Fruit fly (Drosophila melanogaster) whole organism, prepupa: ENCODE measurements around the gene Spec2.

Experiments
- Blimp-1 ChIP-seq: fragments of 200-800 bp; sonication (Bioruptor generic); optimal IDR thresholded peaks from 3 replicates; lab custom pipeline; 2017; ENCODE audit warnings: missing biosample characterization, missing genetic modification characterization, mild to moderate bottlenecking, moderate library complexity, missing genetic modification reagents
- CG10631 ChIP-seq: fragments of 200-800 bp; sonication (Bioruptor generic); optimal IDR thresholded peaks from 2 replicates; lab custom pipeline; 2016; ENCODE audit warnings: missing biosample characterization, missing genetic modification characterization
- CG10669 ChIP-seq: fragments of 200-800 bp; sonication (Bioruptor generic); optimal IDR thresholded peaks from 3 replicates; lab custom pipeline; 2018; ENCODE audit warnings: missing biosample characterization, mild to moderate bottlenecking, missing genetic modification characterization, moderate library complexity
- CG11294 ChIP-seq: fragments of 200-800 bp; sonication (Bioruptor generic); IDR thresholded peaks from 2 replicates; pipeline ENCODE4 v1.3.6; 2022; ENCODE audit warnings: missing biosample characterization, missing genetic modification characterization
- CG11762 ChIP-seq: fragments of 200-800 bp; sonication (Bioruptor generic); optimal IDR thresholded peaks from 3 replicates; lab custom pipeline; 2016; ENCODE audit warnings: missing biosample characterization, missing genetic modification characterization; ENCODE audit not compliant: insufficient read depth
- CG11902 ChIP-seq: fragments of 200-800 bp; sonication (Bioruptor generic); optimal IDR thresholded peaks from 3 replicates; lab custom pipeline; 2016; ENCODE audit warnings: missing biosample characterization, missing genetic modification characterization
- CG1621 ChIP-seq: fragments of 200-800 bp; sonication (Bioruptor generic); optimal IDR thresholded peaks from 3 replicates; lab custom pipeline; 2018; ENCODE audit warnings: missing biosample characterization, mild to moderate bottlenecking, missing genetic modification characterization
- CG16779 ChIP-seq: fragments of 200-800 bp; sonication (Bioruptor generic); optimal IDR thresholded peaks from 3 replicates; lab custom pipeline; 2017; ENCODE audit warnings: missing biosample characterization, mild to moderate bottlenecking, missing genetic modification characterization
- CG3032 ChIP-seq: fragments of 200-800 bp; optimal IDR thresholded peaks from 2 replicates; lab custom pipeline; 2019; ENCODE audit warnings: missing biosample characterization, mild to moderate bottlenecking, missing genetic modification characterization, moderate library complexity
- CG31627 ChIP-seq: fragments of 200-800 bp; sonication (Bioruptor generic); optimal IDR thresholded peaks from 3 replicates; lab custom pipeline; 2016; ENCODE audit warnings: missing biosample characterization, missing genetic modification characterization
- CG34406 ChIP-seq: fragments of 200-800 bp; sonication (Bioruptor generic); optimal IDR thresholded peaks from 3 replicates; lab custom pipeline; 2016; ENCODE audit warnings: missing biosample characterization, missing genetic modification characterization
- CG3919 ChIP-seq: fragments of 200-800 bp; sonication (Bioruptor generic); optimal IDR thresholded peaks from 3 replicates; lab custom pipeline; 2016; ENCODE audit warnings: missing biosample characterization, missing genetic modification characterization
- CG4318 ChIP-seq: fragments of 200-800 bp; sonication (Bioruptor generic); optimal IDR thresholded peaks from 3 replicates; lab custom pipeline; 2017; ENCODE audit warnings: missing biosample characterization, mild to moderate bottlenecking, missing genetic modification characterization
- CG6163 ChIP-seq: fragments of 200-800 bp; sonication (Bioruptor generic); IDR thresholded peaks from 3 replicates; pipeline ENCODE4 v1.3.6; 2022; ENCODE audit warnings: missing biosample characterization, missing genetic modification characterization
- CG6276 ChIP-seq: fragments of 200-800 bp; sonication (Bioruptor generic); optimal IDR thresholded peaks from 2 replicates; lab custom pipeline; 2017; ENCODE audit warnings: missing biosample characterization, mild to moderate bottlenecking, missing genetic modification characterization
- CG6792 ChIP-seq: fragments of 200-800 bp; sonication (Bioruptor generic); optimal IDR thresholded peaks from 3 replicates; lab custom pipeline; 2016; ENCODE audit warnings: missing biosample characterization, missing genetic modification characterization
- CG6808 ChIP-seq: fragments of 200-800 bp; sonication (Bioruptor generic); optimal IDR thresholded peaks from 3 replicates; lab custom pipeline; 2017; ENCODE audit warnings: missing biosample characterization, missing genetic modification characterization, mild to moderate bottlenecking, moderate library complexity, missing genetic modification reagents
- CG6854 ChIP-seq: fragments of 200-800 bp; sonication (Bioruptor generic); optimal IDR thresholded peaks from 2 replicates; lab custom pipeline; 2017; ENCODE audit warnings: missing biosample characterization, mild to moderate bottlenecking, missing genetic modification characterization
- CG7368 ChIP-seq: fragments of 200-800 bp; sonication (Bioruptor generic); optimal IDR thresholded peaks from 3 replicates; lab custom pipeline; 2016; ENCODE audit warnings: missing biosample characterization, missing genetic modification characterization
- CG8119 ChIP-seq: fragments of 200-800 bp; sonication (Bioruptor generic); IDR thresholded peaks from 3 replicates; pipeline ENCODE4 v1.3.6; 2022; ENCODE audit warnings: missing biosample characterization, missing genetic modification characterization
- CG8319 ChIP-seq: fragments of 200-800 bp; sonication (Bioruptor generic); optimal IDR thresholded peaks from 3 replicates; lab custom pipeline; 2016; ENCODE audit warnings: missing biosample characterization, missing genetic modification characterization
- Eip75B ChIP-seq: fragments of 200-800 bp; sonication (Bioruptor generic); optimal IDR thresholded peaks from 3 replicates; lab custom pipeline; 2016; ENCODE audit warnings: missing biosample characterization, missing genetic modification characterization
- Ets96B ChIP-seq: fragments of 200-800 bp; optimal IDR thresholded peaks from 2 replicates; lab custom pipeline; 2019; ENCODE audit warnings: missing biosample characterization, mild to moderate bottlenecking, missing genetic modification characterization, moderate library complexity
- Gug ChIP-seq: fragments of 200-800 bp; sonication (Bioruptor generic); IDR thresholded peaks from 2 replicates; pipeline ENCODE4 v1.3.6; 2022; ENCODE audit warnings: missing biosample characterization, missing genetic modification characterization
- Hr38 ChIP-seq: sonication (Bioruptor generic); optimal IDR thresholded peaks from 2 replicates; lab custom pipeline; 2016; ENCODE audit warnings: missing biosample characterization, missing genetic modification characterization
- Hr39 ChIP-seq: fragments of 200-800 bp; sonication (Bioruptor generic); optimal IDR thresholded peaks from 2 replicates; lab custom pipeline; 2016; ENCODE audit warnings: missing biosample characterization, missing genetic modification characterization
- Hr4 ChIP-seq: fragments of 200-800 bp; sonication (Bioruptor generic); optimal IDR thresholded peaks from 3 replicates; lab custom pipeline; 2016; ENCODE audit warnings: missing biosample characterization, missing genetic modification characterization
- Lpt ChIP-seq: fragments of 200-800 bp; sonication (Bioruptor generic); optimal IDR thresholded peaks from 3 replicates; lab custom pipeline; 2016; ENCODE audit warnings: missing biosample characterization, missing genetic modification characterization
- OdsH ChIP-seq: fragments of 200-800 bp; sonication (Bioruptor generic); optimal IDR thresholded peaks from 3 replicates; lab custom pipeline; 2016; ENCODE audit warnings: missing biosample characterization, missing genetic modification characterization
- Smox ChIP-seq: fragments of 200-800 bp; sonication (Bioruptor generic); optimal IDR thresholded peaks from 3 replicates; lab custom pipeline; 2016; ENCODE audit warnings: missing biosample characterization, missing genetic modification characterization
- Sox102F ChIP-seq: fragments of 200-800 bp; sonication (Bioruptor generic); optimal IDR thresholded peaks from 2 replicates; lab custom pipeline; 2016; ENCODE audit warnings: missing biosample characterization, mild to moderate bottlenecking, missing genetic modification characterization
- Sox14 ChIP-seq: fragments of 200-800 bp; sonication (Bioruptor generic); optimal IDR thresholded peaks from 3 replicates; lab custom pipeline; 2016; ENCODE audit warnings: missing biosample characterization, missing genetic modification characterization
- Sox15 ChIP-seq: fragments of 200-800 bp; sonication (Bioruptor generic); optimal IDR thresholded peaks from 3 replicates; lab custom pipeline; 2016; ENCODE audit warnings: missing biosample characterization, missing genetic modification characterization
- achi ChIP-seq: fragments of 200-800 bp; sonication (Bioruptor generic); optimal IDR thresholded peaks from 3 replicates; lab custom pipeline; 2016; ENCODE audit warnings: missing biosample characterization, missing genetic modification characterization
- acj6 ChIP-seq: fragments of 200-800 bp; sonication (Bioruptor generic); optimal IDR thresholded peaks from 3 replicates; lab custom pipeline; 2016; ENCODE audit warnings: missing biosample characterization, missing genetic modification characterization
- cyc ChIP-seq: fragments of 200-800 bp; sonication (Bioruptor generic); optimal IDR thresholded peaks from 3 replicates; lab custom pipeline; 2016; ENCODE audit warnings: missing biosample characterization, missing genetic modification characterization
- dac ChIP-seq: fragments of 200-800 bp; sonication (Bioruptor generic); optimal IDR thresholded peaks from 2 replicates; lab custom pipeline; 2017; ENCODE audit warnings: missing biosample characterization, mild to moderate bottlenecking, missing genetic modification characterization
- eg ChIP-seq: fragments of 200-800 bp; sonication (Bioruptor generic); IDR thresholded peaks from 3 replicates; pipeline ENCODE4 v1.3.6; 2022; ENCODE audit warnings: missing biosample characterization, missing genetic modification characterization
- esn ChIP-seq: fragments of 200-800 bp; sonication (Bioruptor generic); optimal IDR thresholded peaks from 2 replicates; lab custom pipeline; 2016; ENCODE audit warnings: missing biosample characterization, mild to moderate bottlenecking, missing genetic modification characterization, moderate library complexity
- fd59A ChIP-seq: fragments of 200-800 bp; sonication (Bioruptor generic); optimal IDR thresholded peaks from 2 replicates; lab custom pipeline; 2017; ENCODE audit warnings: missing biosample characterization, mild to moderate bottlenecking, missing genetic modification characterization, missing genetic modification reagents
- fd85E ChIP-seq: fragments of 200-800 bp; sonication (Bioruptor generic); optimal IDR thresholded peaks from 3 replicates; lab custom pipeline; 2016; ENCODE audit warnings: missing biosample characterization, missing genetic modification characterization
- net ChIP-seq: fragments of 200-800 bp; sonication (Bioruptor generic); optimal IDR thresholded peaks from 3 replicates; lab custom pipeline; 2016; ENCODE audit warnings: missing biosample characterization, missing genetic modification characterization
- salr ChIP-seq, 2 experiments: fragments of 200-800 bp; sonication (Bioruptor generic); optimal IDR thresholded peaks; 3 replicates each; lab custom pipeline; 2016 to 2018; ENCODE audit warnings: missing biosample characterization in 2 of 2, missing genetic modification characterization in 2 of 2, mild to moderate bottlenecking in 1 of 2
- ss ChIP-seq, 2 experiments: fragments of 200-800 bp; sonication (Bioruptor generic); optimal IDR thresholded peaks; 2 replicates in 1 of 2; 3 replicates in 1 of 2; lab custom pipeline; 2017 to 2018; ENCODE audit warnings: mild to moderate bottlenecking in 2 of 2, missing biosample characterization in 2 of 2, missing genetic modification characterization in 2 of 2, moderate library complexity in 1 of 2
- svp ChIP-seq: fragments of 200-800 bp; sonication (Bioruptor generic); peaks from one replicate; lab custom pipeline; 2016; ENCODE audit warnings: missing biosample characterization, missing genetic modification characterization
- topi ChIP-seq: fragments of 200-800 bp; sonication (Bioruptor generic); optimal IDR thresholded peaks from 3 replicates; lab custom pipeline; 2016; ENCODE audit warnings: missing biosample characterization, missing genetic modification characterization

The Spec2 gene

DNA sequence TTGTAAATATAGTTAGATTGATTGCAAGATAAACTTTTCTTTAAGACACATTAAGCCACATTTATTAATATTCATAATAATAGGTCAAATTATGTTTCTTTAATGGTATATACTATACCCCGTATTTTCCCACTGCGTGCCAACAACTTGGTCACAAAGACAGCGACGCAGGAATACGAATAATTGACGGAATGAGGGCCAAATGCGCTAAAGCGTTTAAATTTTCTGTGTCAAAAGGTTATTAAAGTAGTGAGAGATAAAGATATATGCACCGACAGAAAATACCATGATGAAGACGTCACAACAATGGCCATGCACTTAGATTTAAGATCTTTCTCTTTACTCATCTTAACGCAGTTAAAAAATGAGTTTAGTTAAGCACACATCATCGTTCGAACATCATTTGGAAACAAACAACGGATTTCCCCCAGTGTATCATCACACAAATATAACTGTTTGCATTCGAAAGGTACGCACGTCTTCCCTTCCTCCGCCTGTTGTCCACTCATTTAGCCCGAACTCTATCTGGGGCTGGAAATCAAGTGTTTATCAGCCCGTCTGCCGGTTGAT lies 3.5 kb downstream of the Spec2 start (continued):
- peak; percentile 5 for TF ChIP-seq Blimp-1 (GFP tag; lab: Kevin White, UChicago)
- TF ChIP-seq achi (GFP tag; lab: Kevin White, UChicago): peak; percentile 54
- TF ChIP-seq CG6808 (GFP tag; lab: Kevin White, UChicago): peak; percentile 69
- TF ChIP-seq acj6: peak; percentile 67
- peak; percentile 61 for TF ChIP-seq Hr39 (GFP tag; lab: Kevin White, UChicago)
- TF ChIP-seq dac (GFP tag; lab: Kevin White, UChicago): peak; percentile 55
- peak; percentile 57 for TF ChIP-seq Sox14
- no peak for TF ChIP-seq Hr38 (GFP tag; lab: Kevin White, UChicago)
- peak; percentile 18 to 78 for TF ChIP-seq salr (GFP tag; optimal IDR thresholded peaks at IDR 0.05; lab: Kevin White, UChicago)
- peak; percentile 71 for TF ChIP-seq topi (GFP tag; lab: Kevin White, UChicago)
- peak; percentile 16 for TF ChIP-seq CG16779 (tag; lab: Kevin White, UChicago)
- TF ChIP-seq CG3032 (tag; lab: Kevin White, UChicago): peak; percentile 23
- TF ChIP-seq Smox: peak; percentile 66
- peak; percentile 82 for TF ChIP-seq esn
- TF ChIP-seq CG31627 (GFP tag; lab: Kevin White, UChicago): peak; percentile 65
- TF ChIP-seq cyc (GFP tag; lab: Kevin White, UChicago): peak; percentile 70
- no peak for TF ChIP-seq CG6854 (GFP tag; lab: Kevin White, UChicago)
- peak; percentile 55 for TF ChIP-seq Ets96B (tag; lab: Kevin White, UChicago)
- peak; percentile 50 for TF ChIP-seq fd59A
- peak; percentile 15 for TF ChIP-seq fd85E (GFP tag; lab: Kevin White, UChicago)

DNA sequence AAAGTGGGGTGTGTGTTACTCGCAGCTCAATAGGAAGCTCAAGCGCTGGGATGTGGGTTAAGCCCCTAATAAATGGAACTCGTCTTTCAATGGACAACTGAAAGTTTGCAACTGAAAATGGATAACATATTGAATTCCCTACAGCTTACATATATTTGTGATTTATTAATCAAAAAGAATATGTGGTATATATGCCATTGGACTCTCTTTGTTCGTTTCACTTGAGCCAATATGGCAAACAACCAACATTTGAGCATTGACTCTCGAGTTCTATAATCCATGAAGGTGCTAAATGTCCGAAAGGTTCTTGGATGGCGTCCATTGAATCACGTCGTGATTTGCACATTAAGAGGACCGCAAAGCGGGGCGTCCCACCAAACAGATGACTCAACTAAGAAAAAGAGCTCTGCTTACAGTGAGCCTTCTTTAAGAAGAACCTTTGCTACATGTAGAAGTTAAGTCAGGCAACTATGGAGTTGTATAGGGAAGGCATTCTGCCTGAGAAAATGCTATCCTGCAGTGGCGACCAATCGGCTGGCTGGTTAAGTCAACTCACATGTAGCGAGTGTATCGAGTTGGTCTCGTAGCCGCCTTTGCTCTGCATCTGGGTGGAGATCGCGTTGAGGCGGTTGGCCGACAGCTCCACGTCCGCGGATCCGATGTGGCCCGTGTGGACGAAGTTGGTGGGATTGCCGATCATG lies 5.9 kb downstream of the Spec2 start:
- TF ChIP-seq Blimp-1 (GFP tag; lab: Kevin White, UChicago) (no peak), ss (GFP tag; optimal IDR thresholded peaks at IDR 0.05; lab: Kevin White, UChicago) (no peak), Lpt (peak; percentile 34), CG4318 (no peak), eg (GFP tag; lab: Robert Waterston, UW) (peak; percentile 55; the same call in 1 of the 3 replicates), CG7368 (no peak), CG6854 (GFP tag; lab: Kevin White, UChicago) (no peak), acj6 (peak; percentile 45), CG3032 (tag; lab: Kevin White, UChicago) (peak; percentile 17), net (GFP tag; lab: Kevin White, UChicago) (peak; percentile 27), Ets96B (tag; lab: Kevin White, UChicago) (peak; percentile 32), Hr4 (GFP tag; lab: Kevin White, UChicago) (peak; percentile 64), Sox15 (GFP tag; lab: Kevin White, UChicago) (peak; percentile 15), OdsH (GFP tag; lab: Kevin White, UChicago) (peak; percentile 49), Hr39 (GFP tag; lab: Kevin White, UChicago) (peak; percentile 51), CG6276 (GFP tag; lab: Kevin White, UChicago) (peak; percentile 34), CG11294 (GFP tag; lab: Robert Waterston, UW) (no peak), svp (peak; percentile 66), CG11762 (GFP tag; lab: Kevin White, UChicago) (no peak), CG3919 (GFP tag; lab: Kevin White, UChicago) (peak; percentile 57), Hr38 (GFP tag; lab: Kevin White, UChicago) (no peak), Gug (no peak), CG6163 (peak; percentile 72), topi (GFP tag; lab: Kevin White, UChicago) (peak; percentile 50), CG8119 (GFP tag; lab: Robert Waterston, UW) (peak; percentile 59; the same call in 2 of the 3 replicates), achi (GFP tag; lab: Kevin White, UChicago) (peak; percentile 18), Sox14 (peak; percentile 74), CG10631 (no peak), CG10669 (GFP tag; lab: Kevin White, UChicago) (peak; percentile 25), Sox102F (GFP tag; lab: Kevin White, UChicago) (no peak), CG16779 (tag; lab: Kevin White, UChicago) (no peak), CG11902 (GFP tag; lab: Kevin White, UChicago) (peak; percentile 34), Eip75B (GFP tag; lab: Kevin White, UChicago) (peak; percentile 52), dac (GFP tag; lab: Kevin White, UChicago) (peak; percentile 22), CG1621 (tag; lab: Kevin White, UChicago) (peak; percentile 19), fd85E (GFP tag; lab: Kevin White, UChicago) (no peak), CG6792 (GFP tag; lab: Kevin White, UChicago) (peak; percentile 24), cyc (GFP tag; lab: Kevin White, UChicago) (peak; percentile 45), CG34406 (GFP tag; lab: Kevin White, UChicago) (peak; percentile 18), CG8319 (GFP tag; lab: Kevin White, UChicago) (no peak)
